Worm (Caenorhabditis elegans) whole organism, L1 larva: ENCODE measurements around the gene mpz-3.
A peak's percentile ranks its signal among the peaks of the same experiment; 100 is the strongest.

ENCODE experiments used
- C04F5.9 ChIP-seq: sonication (generic microtip); optimal IDR thresholded peaks from 2 replicates; lab custom pipeline; 2016; ENCODE audit warnings: missing genetic modification characterization, missing compliant biosample characterization
- C16A3.4 ChIP-seq: fragments of 150-350 bp; optimal IDR thresholded peaks from 2 replicates; lab custom pipeline; 2014; ENCODE audit warnings: missing biosample characterization, missing genetic modification characterization
- F16B12.6 ChIP-seq: fragments of 150-350 bp; optimal IDR thresholded peaks from 2 replicates; lab custom pipeline; 2014; ENCODE audit warnings: missing biosample characterization, missing genetic modification characterization
- Y116A8C.19 ChIP-seq: sonication (generic microtip); optimal IDR thresholded peaks from 2 replicates; lab custom pipeline; 2016; ENCODE audit warnings: missing compliant biosample characterization, missing genetic modification characterization, borderline replicate concordance
- alr-1 ChIP-seq: fragments of 200-800 bp; sonication (Bioruptor generic); optimal IDR thresholded peaks from 2 replicates; lab custom pipeline; 2018; ENCODE audit warnings: borderline replicate concordance, mild to moderate bottlenecking, missing genetic modification characterization, missing compliant biosample characterization
- blmp-1 ChIP-seq: fragments of 150-350 bp; optimal IDR thresholded peaks from 2 replicates; lab custom pipeline; 2014; ENCODE audit warnings: missing biosample characterization, missing genetic modification characterization
- ceh-63 ChIP-seq: fragments of 200-800 bp; sonication (Bioruptor generic); optimal IDR thresholded peaks from 2 replicates; lab custom pipeline; 2018; ENCODE audit warnings: mild to moderate bottlenecking, missing genetic modification characterization, missing compliant biosample characterization
- ceh-8 ChIP-seq: fragments of 200-800 bp; sonication (Bioruptor generic); optimal IDR thresholded peaks from 2 replicates; lab custom pipeline; 2018; ENCODE audit warnings: mild to moderate bottlenecking, missing genetic modification characterization, moderate library complexity, missing compliant biosample characterization
- ceh-90 ChIP-seq: sonication (generic microtip); optimal IDR thresholded peaks from 2 replicates; lab custom pipeline; 2016; ENCODE audit warnings: missing genetic modification characterization, missing compliant biosample characterization
- dpl-1 ChIP-seq, 3 experiments: fragments of 150-350 bp in 2 of 3; sonication (generic microtip) in 1 of 3; optimal IDR thresholded peaks; 2 replicates each; lab custom pipeline; 2014 to 2017; ENCODE audit warnings: missing biosample characterization in 3 of 3, missing genetic modification characterization in 3 of 3, missing genetic modification reagents in 3 of 3
- efl-1 ChIP-seq, 4 experiments: fragments of 150-350 bp; optimal IDR thresholded peaks in 3 of 4; peaks in 1 of 4; 1 replicate in 1 of 4; 2 replicates in 3 of 4; lab custom pipeline; 2014; ENCODE audit warnings: missing biosample characterization in 2 of 4, missing genetic modification characterization in 2 of 4, missing genetic modification reagents in 2 of 4
- efl-3 ChIP-seq: fragments of 200-800 bp; sonication (Bioruptor generic); optimal IDR thresholded peaks from 2 replicates; lab custom pipeline; 2018; ENCODE audit warnings: mild to moderate bottlenecking, missing genetic modification characterization, missing compliant biosample characterization
- elt-2 ChIP-seq: sonication (generic microtip); optimal IDR thresholded peaks from 2 replicates; lab custom pipeline; 2016; ENCODE audit warnings: missing genetic modification characterization, mild to moderate bottlenecking, inconsistent platforms, missing compliant biosample characterization, missing genetic modification reagents
- elt-3 ChIP-seq, 6 experiments: fragments of 150-350 bp in 1 of 6; sonication (generic microtip); optimal IDR thresholded peaks; 2 replicates each; lab custom pipeline; 2017 to 2018; ENCODE audit warnings: missing biosample characterization in 6 of 6, missing genetic modification characterization in 6 of 6, inconsistent platforms in 1 of 6
- fkh-8 ChIP-seq: sonication (generic microtip); optimal IDR thresholded peaks from 2 replicates; lab custom pipeline; 2016; ENCODE audit warnings: mild to moderate bottlenecking, missing genetic modification characterization, missing compliant biosample characterization
- hlh-4 ChIP-seq: sonication (generic microtip); optimal IDR thresholded peaks from 2 replicates; lab custom pipeline; 2016; ENCODE audit warnings: mild to moderate bottlenecking, missing genetic modification characterization, missing compliant biosample characterization
- isw-1 ChIP-seq: fragments of 200-800 bp; sonication (Bioruptor generic); IDR thresholded peaks from 2 replicates; pipeline ENCODE4 v1.3.6; 2022; ENCODE audit warnings: missing genetic modification characterization, missing compliant biosample characterization
- lin-14 ChIP-seq: fragments of 200-800 bp; sonication (Bioruptor generic); optimal IDR thresholded peaks from 2 replicates; lab custom pipeline; 2018; ENCODE audit warnings: mild to moderate bottlenecking, missing genetic modification characterization, moderate library complexity, missing compliant biosample characterization
- lin-15B ChIP-seq: fragments of 150-350 bp; sonication (generic microtip); optimal IDR thresholded peaks from 3 replicates; lab custom pipeline; 2014; ENCODE audit warnings: missing biosample characterization, missing genetic modification characterization
- lin-35 ChIP-seq, 2 experiments: fragments of 150-350 bp; optimal IDR thresholded peaks; 2 replicates each; lab custom pipeline; 2014; ENCODE audit warnings: missing biosample characterization in 2 of 2, missing genetic modification characterization in 2 of 2, missing genetic modification reagents in 2 of 2
- lin-39 ChIP-seq: fragments of 150-350 bp; optimal IDR thresholded peaks from 2 replicates; lab custom pipeline; 2014; ENCODE audit warnings: missing biosample characterization, missing genetic modification reagents, missing genetic modification characterization
- lsy-2 ChIP-seq, 2 experiments: fragments of 150-350 bp; optimal IDR thresholded peaks; 2 replicates each; lab custom pipeline; 2014; ENCODE audit warnings: missing biosample characterization in 2 of 2, missing genetic modification characterization in 2 of 2
- mab-9 ChIP-seq: fragments of 200-800 bp; sonication (Bioruptor generic); IDR thresholded peaks from 2 replicates; pipeline ENCODE4 v1.3.6; 2022; ENCODE audit warnings: missing genetic modification reagents, missing genetic modification characterization, missing compliant biosample characterization
- mdl-1 ChIP-seq, 2 experiments: fragments of 150-350 bp; optimal IDR thresholded peaks; 2 replicates each; lab custom pipeline; 2014 to 2017; ENCODE audit warnings: missing biosample characterization in 2 of 2, missing genetic modification characterization in 2 of 2, inconsistent platforms in 1 of 2
- mep-1 ChIP-seq: fragments of 150-350 bp; optimal IDR thresholded peaks from 2 replicates; lab custom pipeline; 2014; ENCODE audit warnings: missing biosample characterization, missing genetic modification characterization
- nhr-20 ChIP-seq: sonication (generic microtip); optimal IDR thresholded peaks from 2 replicates; lab custom pipeline; 2016; ENCODE audit warnings: mild to moderate bottlenecking, missing genetic modification characterization, missing compliant biosample characterization
- nhr-47 ChIP-seq: sonication (generic microtip); optimal IDR thresholded peaks from 2 replicates; lab custom pipeline; 2016; ENCODE audit warnings: mild to moderate bottlenecking, missing genetic modification characterization, moderate library complexity, missing compliant biosample characterization
- nhr-76 ChIP-seq: sonication (generic microtip); optimal IDR thresholded peaks from 2 replicates; lab custom pipeline; 2017; ENCODE audit warnings: missing biosample characterization, missing genetic modification characterization
- nhr-84 ChIP-seq: sonication (generic microtip); optimal IDR thresholded peaks from 2 replicates; lab custom pipeline; 2017; ENCODE audit warnings: missing biosample characterization, missing genetic modification characterization
- nhr-85 ChIP-seq: sonication (generic microtip); peaks from one replicate; lab custom pipeline; 2016; ENCODE audit warnings: missing genetic modification characterization, inconsistent platforms, missing compliant biosample characterization
- nhr-90 ChIP-seq: sonication (generic microtip); optimal IDR thresholded peaks from 2 replicates; lab custom pipeline; 2016; ENCODE audit warnings: mild to moderate bottlenecking, missing genetic modification characterization, missing compliant biosample characterization; ENCODE audit not compliant: poor library complexity
- pag-3 ChIP-seq: sonication (generic microtip); optimal IDR thresholded peaks from 2 replicates; lab custom pipeline; 2017; ENCODE audit warnings: missing genetic modification characterization, mild to moderate bottlenecking, missing compliant biosample characterization, antibody characterized with exemption, borderline replicate concordance; ENCODE audit not compliant: insufficient read depth
- snpc-4 ChIP-seq: fragments of 150-350 bp; optimal IDR thresholded peaks from 2 replicates; lab custom pipeline; 2014; ENCODE audit warnings: missing biosample characterization, missing genetic modification characterization
- snu-23 ChIP-seq: sonication (generic microtip); optimal IDR thresholded peaks from 2 replicates; lab custom pipeline; 2016; ENCODE audit warnings: missing genetic modification characterization, missing compliant biosample characterization
- sox-4 ChIP-seq: sonication (generic microtip); optimal IDR thresholded peaks from 2 replicates; lab custom pipeline; 2016; ENCODE audit warnings: missing genetic modification characterization, missing compliant biosample characterization
- sup-37 ChIP-seq: fragments of 200-800 bp; sonication (Bioruptor generic); optimal IDR thresholded peaks from 2 replicates; lab custom pipeline; 2018; ENCODE audit warnings: mild to moderate bottlenecking, missing genetic modification characterization, missing compliant biosample characterization
- tbx-2 ChIP-seq: sonication (generic microtip); optimal IDR thresholded peaks from 2 replicates; lab custom pipeline; 2016; ENCODE audit warnings: missing genetic modification characterization, missing compliant biosample characterization
- tlp-1 ChIP-seq: fragments of 150-350 bp; optimal IDR thresholded peaks from 2 replicates; lab custom pipeline; 2014; ENCODE audit warnings: missing biosample characterization, missing genetic modification characterization
- unc-130 ChIP-seq: fragments of 150-350 bp; optimal IDR thresholded peaks from 2 replicates; lab custom pipeline; 2017; ENCODE audit warnings: missing biosample characterization, missing genetic modification characterization, inconsistent platforms
- vab-15 ChIP-seq: sonication (generic microtip); optimal IDR thresholded peaks from 2 replicates; lab custom pipeline; 2017; ENCODE audit warnings: missing genotype, mild to moderate bottlenecking, missing genetic modification characterization, missing compliant biosample characterization
- xbp-1 ChIP-seq: sonication (generic microtip); optimal IDR thresholded peaks from 2 replicates; lab custom pipeline; 2016; ENCODE audit warnings: missing genetic modification characterization, missing compliant biosample characterization
- zag-1 ChIP-seq: fragments of 150-350 bp; optimal IDR thresholded peaks from 2 replicates; lab custom pipeline; 2014; ENCODE audit warnings: missing biosample characterization, missing genetic modification characterization
- ztf-4 ChIP-seq: fragments of 150-350 bp; optimal IDR thresholded peaks from 2 replicates; lab custom pipeline; 2014; ENCODE audit warnings: missing biosample characterization, missing genetic modification characterization

The mpz-3 gene

DNA sequence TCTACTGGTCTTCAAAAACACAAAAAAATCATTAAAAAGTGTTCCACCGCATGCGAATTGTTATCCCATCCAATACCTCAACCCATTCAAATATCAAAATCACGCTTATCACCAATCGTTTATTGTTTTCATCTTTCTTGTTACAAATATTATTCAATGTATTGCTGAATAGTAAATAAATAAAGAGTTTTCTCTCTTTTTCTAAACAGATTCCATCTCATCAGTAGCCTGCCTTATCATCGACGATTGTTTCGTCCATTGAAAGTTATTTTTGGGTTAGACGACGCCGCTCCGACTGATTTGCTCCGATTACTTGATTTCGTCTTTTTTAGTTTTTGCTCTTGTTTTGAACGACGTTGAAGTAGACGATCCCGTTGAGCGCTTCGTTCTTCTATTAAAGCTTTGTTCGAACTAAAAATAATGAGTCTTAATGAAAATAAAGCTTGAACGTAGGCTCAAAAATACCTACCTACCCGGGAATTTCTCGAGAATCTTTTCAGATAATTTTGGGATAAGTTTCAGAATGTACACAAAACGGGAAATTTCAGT lies 39.0 kb downstream of the mpz-3 start:
- TF ChIP-seq efl-1 (optimal IDR thresholded peaks at IDR 0.05; lab: Kevin White, UChicago) (no peak), efl-1 (GFP tag; optimal IDR thresholded peaks at IDR 0.05 in 1 of 2; lab: Kevin White, UChicago) (peak in 1 of 2 experiments; percentile 56), ztf-4 (no peak)

DNA sequence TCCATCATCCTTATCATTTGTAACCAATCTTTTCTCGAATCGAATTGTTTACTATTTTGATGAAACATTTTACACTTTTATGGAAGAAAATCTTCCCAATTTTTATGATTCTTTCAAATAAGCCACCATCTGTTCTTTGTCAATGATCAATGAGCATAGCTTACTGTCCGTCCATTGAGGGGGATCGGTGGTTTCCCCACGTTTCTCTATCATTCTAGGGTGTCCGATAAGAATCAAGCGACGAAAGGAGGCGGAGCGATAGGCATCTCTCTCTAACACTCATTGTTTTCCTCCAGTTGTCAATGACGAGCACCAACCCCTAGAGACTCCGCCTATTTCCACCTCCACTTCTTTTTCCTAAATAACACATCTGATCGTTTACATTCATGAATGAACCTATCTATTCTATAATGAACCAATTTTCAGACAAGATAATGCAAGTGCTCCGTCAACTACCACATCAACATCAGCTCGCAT lies 40.7 kb downstream of the mpz-3 start, which contains the start of gene C56E6.2:
Gene C56E6.2 (plus strand): TSS at position 427 of the 477 bp plus-strand sequence.
- TF ChIP-seq lsy-2 (tag; optimal IDR thresholded peaks at IDR 0.05; lab: Kevin White, UChicago) (no peak), elt-2 (tag; lab: Kevin White, UChicago) (peak; percentile 2), lin-14 (no peak)

ce11 chrII:6523940-6524339 lies 41.3 kb downstream of the mpz-3 start:
- TF ChIP-seq lin-14 (no peak), nhr-47 (tag; lab: Kevin White, UChicago) (no peak), mab-9 (GFP tag; lab: Robert Waterston, UW) (no peak), mep-1 (tag; lab: Kevin White, UChicago) (no peak)

- TF ChIP-seq unc-130, result no peak
- TF ChIP-seq elt-3 (tag; optimal IDR thresholded peaks at IDR 0.05; lab: Kevin White, UChicago), result peak in 3 of 6 experiments; percentile 4 to 60 (median 11)
- no peak for TF ChIP-seq nhr-76 (tag; lab: Kevin White, UChicago)
- TF ChIP-seq lin-35 (GFP tag; optimal IDR thresholded peaks at IDR 0.05; lab: Kevin White, UChicago), result no peak
- TF ChIP-seq isw-1, result no peak
- TF ChIP-seq pag-3 (tag; lab: Kevin White, UChicago), result no peak
- no peak for TF ChIP-seq lin-15B (tag; lab: Kevin White, UChicago)
- no peak for TF ChIP-seq dpl-1 (GFP tag; optimal IDR thresholded peaks at IDR 0.05; lab: Kevin White, UChicago)
- TF ChIP-seq efl-3 (GFP tag; lab: Kevin White, UChicago), result no peak
- peak; percentile 47 for TF ChIP-seq blmp-1 (tag; lab: Kevin White, UChicago)
- no peak for TF ChIP-seq ceh-90 (tag; lab: Kevin White, UChicago)
- no peak for TF ChIP-seq tbx-2 (tag; lab: Kevin White, UChicago)
- no peak for TF ChIP-seq C16A3.4
- peak; percentile 62 for TF ChIP-seq lin-14
- TF ChIP-seq nhr-47 (tag; lab: Kevin White, UChicago), result no peak
- no peak for TF ChIP-seq elt-2 (tag; lab: Kevin White, UChicago)
- TF ChIP-seq Y116A8C.19 (tag; lab: Kevin White, UChicago), result no peak
- TF ChIP-seq nhr-20 (tag; lab: Kevin White, UChicago), result peak; percentile 13
- TF ChIP-seq alr-1 (tag; lab: Kevin White, UChicago), result no peak
- no peak for TF ChIP-seq mdl-1 (tag; optimal IDR thresholded peaks at IDR 0.05; lab: Kevin White, UChicago)
- TF ChIP-seq F16B12.6 (tag; lab: Kevin White, UChicago), result no peak
- TF ChIP-seq xbp-1, result no peak
- TF ChIP-seq efl-1 (optimal IDR thresholded peaks at IDR 0.05; lab: Kevin White, UChicago), result no peak
- peak in 1 of 2 experiments; percentile 64 for TF ChIP-seq efl-1 (GFP tag; optimal IDR thresholded peaks at IDR 0.05 in 1 of 2; lab: Kevin White, UChicago)
- no peak for TF ChIP-seq nhr-84 (tag; lab: Kevin White, UChicago)
- no peak for TF ChIP-seq snu-23 (GFP tag; lab: Kevin White, UChicago)
- peak; percentile 82 for TF ChIP-seq nhr-85 (tag; lab: Kevin White, UChicago)
- no peak for TF ChIP-seq sox-4 (tag; lab: Kevin White, UChicago)
- TF ChIP-seq fkh-8 (tag; lab: Kevin White, UChicago), result no peak
- TF ChIP-seq ceh-63 (GFP tag; lab: Kevin White, UChicago), result no peak
- no peak for TF ChIP-seq vab-15 (tag; lab: Kevin White, UChicago)
- no peak for TF ChIP-seq zag-1 (tag; lab: Kevin White, UChicago)
- TF ChIP-seq C04F5.9 (tag; lab: Kevin White, UChicago), result no peak
- no peak for TF ChIP-seq sup-37 (GFP tag; lab: Kevin White, UChicago)
- TF ChIP-seq ceh-8 (GFP tag; lab: Kevin White, UChicago), result no peak
- TF ChIP-seq lin-39 (tag; lab: Kevin White, UChicago), result no peak
- no peak for TF ChIP-seq snpc-4 (tag; lab: Kevin White, UChicago)
- TF ChIP-seq tlp-1 (tag; lab: Kevin White, UChicago), result no peak
- TF ChIP-seq lsy-2 (tag; optimal IDR thresholded peaks at IDR 0.05; lab: Kevin White, UChicago), result no peak
- no peak for TF ChIP-seq hlh-4 (tag; lab: Kevin White, UChicago)
- TF ChIP-seq nhr-90 (tag; lab: Kevin White, UChicago), result no peak
These were observed 42.5 kb downstream of the mpz-3 start for ce11 chrII:6522622-6523254.
